Fruit fly (Drosophila melanogaster) whole organism, embryonic: ENCODE results near the gene CG13609.

Experiments
- CG10543 ChIP-seq: fragments of 200-800 bp; sonication (Bioruptor generic); optimal IDR thresholded peaks from 3 replicates; lab custom pipeline; 2017; ENCODE audit warnings: missing biosample characterization, mild to moderate bottlenecking, missing genetic modification characterization, moderate library complexity
- CG11093 ChIP-seq: fragments of 200-800 bp; sonication (Bioruptor generic); IDR thresholded peaks from 3 replicates; pipeline ENCODE4 v1.3.6; 2022; ENCODE audit warnings: missing biosample characterization, missing genetic modification characterization
- CG13624 ChIP-seq: fragments of 200-800 bp; sonication (Bioruptor generic); optimal IDR thresholded peaks from 2 replicates; lab custom pipeline; 2016; ENCODE audit warnings: missing biosample characterization, missing genetic modification characterization
- CG13775 ChIP-seq: fragments of 200-800 bp; sonication (Bioruptor generic); optimal IDR thresholded peaks from 3 replicates; lab custom pipeline; 2017; ENCODE audit warnings: missing biosample characterization, mild to moderate bottlenecking, missing genetic modification characterization
- CG15011 ChIP-seq: fragments of 200-800 bp; sonication (Bioruptor generic); optimal IDR thresholded peaks from 3 replicates; lab custom pipeline; 2018; ENCODE audit warnings: missing biosample characterization, mild to moderate bottlenecking, missing genetic modification characterization
- CG15601 ChIP-seq: fragments of 200-800 bp; sonication (Bioruptor generic); optimal IDR thresholded peaks from 3 replicates; lab custom pipeline; 2019; ENCODE audit warnings: missing biosample characterization, mild to moderate bottlenecking, missing genetic modification characterization, moderate library complexity
- CG17385 ChIP-seq: fragments of 200-800 bp; sonication (Bioruptor generic); optimal IDR thresholded peaks from 3 replicates; lab custom pipeline; 2018; ENCODE audit warnings: missing biosample characterization, mild to moderate bottlenecking, missing genetic modification characterization
- CG17802 ChIP-seq: fragments of 200-800 bp; sonication (Bioruptor generic); optimal IDR thresholded peaks from 2 replicates; lab custom pipeline; 2018; ENCODE audit warnings: missing biosample characterization, mild to moderate bottlenecking, missing genetic modification characterization, moderate library complexity
- CG18011 ChIP-seq: fragments of 200-800 bp; sonication (Bioruptor generic); optimal IDR thresholded peaks from 2 replicates; lab custom pipeline; 2017; ENCODE audit warnings: missing biosample characterization, missing genetic modification characterization, mild to moderate bottlenecking, moderate library complexity, missing genotype
- CG2120 ChIP-seq: fragments of 200-800 bp; sonication (Bioruptor generic); optimal IDR thresholded peaks from 3 replicates; lab custom pipeline; 2016; ENCODE audit warnings: missing biosample characterization, missing genetic modification characterization
- CG2129 ChIP-seq: fragments of 200-800 bp; sonication (Bioruptor generic); IDR thresholded peaks from 2 replicates; pipeline ENCODE4 v1.3.6; 2022; ENCODE audit warnings: missing biosample characterization, missing genetic modification characterization; ENCODE audit not compliant: partially characterized antibody
- CG2712 ChIP-seq: fragments of 200-800 bp; optimal IDR thresholded peaks from 3 replicates; lab custom pipeline; 2019; ENCODE audit warnings: missing biosample characterization, mild to moderate bottlenecking, missing genetic modification characterization, moderate library complexity
- CG3281 ChIP-seq: fragments of 200-800 bp; sonication (Bioruptor generic); optimal IDR thresholded peaks from 3 replicates; lab custom pipeline; 2017; ENCODE audit warnings: missing biosample characterization, mild to moderate bottlenecking, missing genetic modification characterization
- CG34224 ChIP-seq: fragments of 200-800 bp; sonication (Bioruptor generic); IDR thresholded peaks from 3 replicates; pipeline ENCODE4 v1.3.6; 2022; ENCODE audit warnings: missing biosample characterization, missing genetic modification characterization; ENCODE audit not compliant: partially characterized antibody
- CG6683 ChIP-seq: fragments of 200-800 bp; sonication (Bioruptor generic); optimal IDR thresholded peaks from 2 replicates; lab custom pipeline; 2017; ENCODE audit warnings: missing biosample characterization, mild to moderate bottlenecking, missing genetic modification characterization, missing genetic modification reagents
- CG6813 ChIP-seq: fragments of 200-800 bp; sonication (Bioruptor generic); optimal IDR thresholded peaks from 2 replicates; lab custom pipeline; 2017; ENCODE audit warnings: missing biosample characterization, missing genetic modification characterization, mild to moderate bottlenecking, moderate library complexity, missing genetic modification reagents
- CG8089 ChIP-seq: fragments of 200-800 bp; sonication (Bioruptor generic); optimal IDR thresholded peaks from 3 replicates; lab custom pipeline; 2016; ENCODE audit warnings: missing biosample characterization, missing genetic modification characterization
- CG8765 ChIP-seq: fragments of 200-800 bp; sonication (Bioruptor generic); IDR thresholded peaks from 2 replicates; pipeline ENCODE4 v1.3.6; 2022; ENCODE audit warnings: missing biosample characterization, missing genetic modification characterization
- CG9932 ChIP-seq: fragments of 200-800 bp; sonication (Bioruptor generic); IDR thresholded peaks from 2 replicates; pipeline ENCODE4 v1.3.6; 2022; ENCODE audit warnings: missing biosample characterization, missing genetic modification characterization
- CTCF ChIP-seq: fragments of 200-800 bp; sonication (Bioruptor generic); optimal IDR thresholded peaks from 2 replicates; lab custom pipeline; 2017; ENCODE audit warnings: missing biosample characterization, mild to moderate bottlenecking, missing genetic modification characterization, moderate library complexity
- E2f2 ChIP-seq: fragments of 200-800 bp; sonication (Bioruptor generic); IDR thresholded peaks from 2 replicates; pipeline ENCODE4 v1.3.6; 2022; ENCODE audit warnings: missing biosample characterization, missing genetic modification characterization
- Fer2 ChIP-seq: fragments of 200-800 bp; sonication (Bioruptor generic); optimal IDR thresholded peaks from 2 replicates; lab custom pipeline; 2018; ENCODE audit warnings: missing biosample characterization, mild to moderate bottlenecking, missing genetic modification characterization, moderate library complexity
- Gsc ChIP-seq: fragments of 200-800 bp; sonication (Bioruptor generic); IDR thresholded peaks from 2 replicates; pipeline ENCODE4 v1.3.6; 2022; ENCODE audit warnings: missing biosample characterization, missing genetic modification characterization
- Hey ChIP-seq: fragments of 200-800 bp; sonication (Bioruptor generic); optimal IDR thresholded peaks from 3 replicates; lab custom pipeline; 2018; ENCODE audit warnings: missing biosample characterization, mild to moderate bottlenecking, missing genetic modification characterization
- HmgD ChIP-seq: fragments of 200-800 bp; sonication (Bioruptor generic); optimal IDR thresholded peaks from 3 replicates; lab custom pipeline; 2016; ENCODE audit warnings: missing biosample characterization, missing genetic modification characterization
- Mrtf ChIP-seq: fragments of 200-800 bp; sonication (Bioruptor generic); IDR thresholded peaks from 3 replicates; pipeline ENCODE4 v1.3.6; 2022; ENCODE audit warnings: missing biosample characterization, missing genetic modification characterization
- cg ChIP-seq: fragments of 200-800 bp; sonication (Bioruptor generic); optimal IDR thresholded peaks from 3 replicates; lab custom pipeline; 2019; ENCODE audit warnings: missing biosample characterization, mild to moderate bottlenecking, missing genetic modification characterization, moderate library complexity
- chn ChIP-seq: fragments of 200-800 bp; sonication (Bioruptor generic); optimal IDR thresholded peaks from 2 replicates; lab custom pipeline; 2016; ENCODE audit warnings: missing biosample characterization, missing genetic modification characterization
- croc ChIP-seq: fragments of 200-800 bp; sonication (Bioruptor generic); conservative IDR thresholded peaks from 3 replicates; pipeline ENCODE4 v1.3.6; 2022; ENCODE audit warnings: missing biosample characterization, missing genetic modification characterization
- cwo ChIP-seq: fragments of 200-800 bp; sonication (Bioruptor generic); optimal IDR thresholded peaks from 3 replicates; lab custom pipeline; 2017; ENCODE audit warnings: missing biosample characterization, missing genetic modification characterization, mild to moderate bottlenecking, moderate library complexity, missing genetic modification reagents
- dati ChIP-seq: fragments of 200-800 bp; sonication (Bioruptor generic); IDR thresholded peaks from 2 replicates; pipeline ENCODE4 v1.3.6; 2022; ENCODE audit warnings: missing biosample characterization, missing genetic modification characterization
- dmrt99B ChIP-seq: fragments of 200-800 bp; sonication (Bioruptor generic); optimal IDR thresholded peaks from 2 replicates; lab custom pipeline; 2018; ENCODE audit warnings: missing biosample characterization, mild to moderate bottlenecking, missing genetic modification characterization, moderate library complexity
- fd64A ChIP-seq: fragments of 200-800 bp; sonication (Bioruptor generic); optimal IDR thresholded peaks from 3 replicates; lab custom pipeline; 2018; ENCODE audit warnings: missing biosample characterization, mild to moderate bottlenecking, missing genetic modification characterization
- gsb-n ChIP-seq: fragments of 200-800 bp; sonication (Bioruptor generic); optimal IDR thresholded peaks from 3 replicates; lab custom pipeline; 2018; ENCODE audit warnings: missing biosample characterization, mild to moderate bottlenecking, missing genetic modification characterization
- ham ChIP-seq: fragments of 200-800 bp; sonication (Bioruptor generic); IDR thresholded peaks from 2 replicates; pipeline ENCODE4 v1.3.6; 2022; ENCODE audit warnings: missing biosample characterization, missing genetic modification characterization
- ken ChIP-seq: fragments of 200-800 bp; sonication (Bioruptor generic); IDR thresholded peaks from 3 replicates; pipeline ENCODE4 v1.3.6; 2022; ENCODE audit warnings: missing biosample characterization, missing genetic modification characterization
- mld ChIP-seq: fragments of 200-800 bp; sonication (Bioruptor generic); IDR thresholded peaks from 3 replicates; pipeline ENCODE4 v1.3.6; 2022; ENCODE audit warnings: missing biosample characterization, missing genetic modification characterization; ENCODE audit not compliant: partially characterized antibody
- p53 ChIP-seq: fragments of 200-800 bp; sonication (Bioruptor generic); optimal IDR thresholded peaks from 2 replicates; lab custom pipeline; 2016; ENCODE audit warnings: missing biosample characterization, missing genetic modification characterization
- pb ChIP-seq: fragments of 200-800 bp; sonication (Bioruptor generic); optimal IDR thresholded peaks from 3 replicates; lab custom pipeline; 2016; ENCODE audit warnings: missing biosample characterization, missing genetic modification characterization
- pho ChIP-seq: fragments of 200-800 bp; sonication (Bioruptor generic); optimal IDR thresholded peaks from 2 replicates; lab custom pipeline; 2016; ENCODE audit warnings: missing biosample characterization, missing genetic modification characterization
- repo ChIP-seq: fragments of 200-800 bp; sonication (Bioruptor generic); optimal IDR thresholded peaks from 2 replicates; lab custom pipeline; 2016; ENCODE audit warnings: missing biosample characterization, missing genetic modification characterization
- ro ChIP-seq: fragments of 200-800 bp; sonication (Bioruptor generic); IDR thresholded peaks from 2 replicates; pipeline ENCODE4 v1.3.6; 2022; ENCODE audit warnings: missing biosample characterization, missing genetic modification characterization
- sc ChIP-seq, 3 experiments: fragments of >200 bp in 2 of 3; fragments of 200-800 bp in 1 of 3; sonication (Bioruptor generic) in 1 of 3; optimal IDR thresholded peaks; 2 replicates in 2 of 3; 3 replicates in 1 of 3; lab custom pipeline; 2017; ENCODE audit warnings: mild to moderate bottlenecking in 1 of 3, missing biosample characterization in 1 of 3, missing genetic modification characterization in 1 of 3, missing genetic modification reagents in 1 of 3
- scrt ChIP-seq: fragments of 200-800 bp; sonication (Bioruptor generic); optimal IDR thresholded peaks from 2 replicates; lab custom pipeline; 2018; ENCODE audit warnings: missing biosample characterization, mild to moderate bottlenecking, missing genetic modification characterization, moderate library complexity
- slbo ChIP-seq: fragments of 200-800 bp; sonication (Bioruptor generic); IDR thresholded peaks from 2 replicates; pipeline ENCODE4 v1.3.6; 2022; ENCODE audit warnings: missing biosample characterization, missing genetic modification characterization
- sr ChIP-seq: fragments of 200-800 bp; sonication (Bioruptor generic); IDR thresholded peaks from 3 replicates; pipeline ENCODE4 v1.3.6; 2022; ENCODE audit warnings: missing biosample characterization, missing genetic modification characterization
- tll ChIP-seq, 2 experiments: fragments of 200-800 bp in 1 of 2; fragments of >200 bp in 1 of 2; sonication (Bioruptor generic) in 1 of 2; optimal IDR thresholded peaks; 2 replicates each; lab custom pipeline; 2017 to 2019; ENCODE audit warnings: missing biosample characterization in 2 of 2, missing genetic modification characterization in 2 of 2, mild to moderate bottlenecking in 1 of 2, moderate library complexity in 1 of 2
- vfl ChIP-seq: fragments of 200-800 bp; sonication (Bioruptor generic); optimal IDR thresholded peaks from 2 replicates; lab custom pipeline; 2016; ENCODE audit warnings: missing biosample characterization, missing genetic modification characterization
- zfh2 ChIP-seq: fragments of 200-800 bp; sonication (Bioruptor generic); optimal IDR thresholded peaks from 2 replicates; lab custom pipeline; 2016; ENCODE audit warnings: missing biosample characterization, missing genetic modification characterization

The CG13609 gene

DNA sequence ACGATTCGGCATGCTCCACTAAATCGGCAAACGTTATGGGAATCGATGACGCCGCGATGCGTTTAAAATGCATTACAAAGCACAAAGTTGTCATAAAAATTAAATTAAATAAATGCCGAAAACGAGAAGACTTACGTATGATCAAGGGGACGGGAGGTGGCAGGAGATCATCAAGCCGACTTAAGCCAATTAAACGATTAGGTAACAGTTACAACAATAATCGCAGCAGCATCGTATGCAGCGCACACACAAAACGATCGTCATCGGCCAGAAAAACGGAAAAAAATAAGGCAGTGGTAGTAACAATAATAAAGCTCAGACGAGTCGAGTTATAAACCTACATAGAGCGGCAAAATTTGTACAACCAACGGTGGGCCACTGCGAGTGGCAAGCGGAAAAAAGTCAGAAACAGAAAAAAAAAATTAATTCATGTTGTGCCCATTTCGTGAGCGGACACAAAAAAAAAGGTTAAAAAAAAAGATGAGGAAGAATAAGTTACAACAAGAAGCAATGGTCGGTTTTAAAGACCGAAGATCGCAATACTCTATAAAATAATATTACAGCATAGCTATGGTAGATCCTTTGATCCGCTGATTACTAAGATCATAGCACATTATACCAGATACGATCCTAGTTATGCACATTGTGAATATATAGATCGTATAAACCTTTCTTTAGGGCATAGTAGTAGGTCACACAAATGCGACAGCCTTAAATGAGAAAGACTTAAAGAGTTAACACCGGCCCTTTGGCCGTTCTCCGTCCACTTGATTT is 20.3 kb upstream of the CG13609 start (continued):
- TF ChIP-seq pb (GFP tag; lab: Kevin White, UChicago) (peak; percentile 0), gsb-n (peak; percentile 34), scrt (GFP tag; lab: Kevin White, UChicago) (no peak), CG18011 (GFP tag; lab: Kevin White, UChicago) (no peak), CG9932 (GFP tag; lab: Robert Waterston, UW) (no peak), ro (no peak), CG2129 (GFP tag; lab: Robert Waterston, UW) (no peak), CG15601 (tag; lab: Kevin White, UChicago) (peak; percentile 52), vfl (GFP tag; lab: Kevin White, UChicago) (no peak), cg (GFP tag; lab: Kevin White, UChicago) (no peak), slbo (GFP tag; lab: Robert Waterston, UW) (no peak), fd64A (no peak), CG11093 (GFP tag; lab: Robert Waterston, UW) (no peak), dati (GFP tag; lab: Robert Waterston, UW) (peak; percentile 58; the same call in 1 of the 2 replicates), HmgD (no peak), ham (GFP tag; lab: Robert Waterston, UW) (no peak), CG2712 (tag; lab: Kevin White, UChicago) (peak; percentile 66), pho (no peak), CG17802 (tag; lab: Kevin White, UChicago) (no peak), zfh2 (GFP tag; lab: Kevin White, UChicago) (no peak), tll (GFP tag; optimal IDR thresholded peaks at IDR 0.05; lab: Kevin White, UChicago) (no peak), cwo (no peak), CG6813 (GFP tag; lab: Kevin White, UChicago) (no peak), CG15011 (GFP tag; lab: Kevin White, UChicago) (no peak), mld (GFP tag; lab: Robert Waterston, UW) (no peak), CG6683 (GFP tag; lab: Kevin White, UChicago) (no peak), croc (GFP tag; lab: Robert Waterston, UW) (peak; percentile 20; the same call in 1 of the 3 replicates), CG34224 (GFP tag; lab: Robert Waterston, UW) (no peak), ken (GFP tag; lab: Robert Waterston, UW) (peak; percentile 68), CG8089 (GFP tag; lab: Kevin White, UChicago) (no peak), CG8765 (GFP tag; lab: Robert Waterston, UW) (no peak), p53 (GFP tag; lab: Kevin White, UChicago) (no peak), Mrtf (peak; percentile 55; the same call in 2 of the 3 replicates), CG2120 (no peak), CG13775 (GFP tag; lab: Kevin White, UChicago) (no peak), CG3281 (no peak), sr (0 out of 3 replicates have a peak, but pooled peaks have one; percentile 17), Fer2 (tag; lab: Kevin White, UChicago) (no peak), Gsc (GFP tag; lab: Robert Waterston, UW) (no peak), CG10543 (GFP tag; lab: Kevin White, UChicago) (no peak), CG13624 (no peak), chn (GFP tag; lab: Kevin White, UChicago) (no peak), CG17385 (GFP tag; lab: Kevin White, UChicago) (peak; percentile 60), Hey (tag; lab: Kevin White, UChicago) (no peak), sc (optimal IDR thresholded peaks at IDR 0.05; lab: Kevin White, UChicago) (no peak), sc (GFP tag; optimal IDR thresholded peaks at IDR 0.05; lab: Kevin White, UChicago) (peak; percentile 16), CTCF (GFP tag; lab: Kevin White, UChicago) (no peak), E2f2 (peak; percentile 22; the same call in 1 of the 2 replicates), dmrt99B (tag; lab: Kevin White, UChicago) (peak; percentile 85), repo (GFP tag; lab: Kevin White, UChicago) (no peak)
